Fruit fly (Drosophila melanogaster) whole organism, pupa: ENCODE measurements around the gene p38c.

Experiments used
- CG10348 ChIP-seq: fragments of 200-800 bp; sonication (Bioruptor generic); IDR thresholded peaks from 2 replicates; pipeline ENCODE4 v1.3.6; 2022; ENCODE audit warnings: missing biosample characterization, missing genetic modification characterization
- CG12605 ChIP-seq: fragments of 200-800 bp; sonication (Bioruptor generic); IDR thresholded peaks from 2 replicates; pipeline ENCODE4 v1.3.6; 2022; ENCODE audit warnings: missing biosample characterization, missing genetic modification characterization
- CG13204 ChIP-seq: fragments of 200-800 bp; sonication (Bioruptor generic); optimal IDR thresholded peaks from 2 replicates; lab custom pipeline; 2018; ENCODE audit warnings: missing biosample characterization, mild to moderate bottlenecking, missing genetic modification characterization, moderate library complexity
- CG14655 ChIP-seq: fragments of 200-800 bp; sonication (Bioruptor generic); optimal IDR thresholded peaks from 3 replicates; lab custom pipeline; 2017; ENCODE audit warnings: mild to moderate bottlenecking, missing biosample characterization, missing genetic modification reagents, missing genetic modification characterization
- CG15710 ChIP-seq: fragments of 200-800 bp; sonication (Bioruptor generic); optimal IDR thresholded peaks from 2 replicates; lab custom pipeline; 2018; ENCODE audit warnings: missing biosample characterization, mild to moderate bottlenecking, missing genetic modification characterization, moderate library complexity
- CG17806 ChIP-seq: fragments of 200-800 bp; sonication (Bioruptor generic); optimal IDR thresholded peaks from 2 replicates; lab custom pipeline; 2018; ENCODE audit warnings: missing biosample characterization, mild to moderate bottlenecking, missing genetic modification characterization, moderate library complexity
- CG32121 ChIP-seq: fragments of 200-800 bp; sonication (Bioruptor generic); IDR thresholded peaks from 2 replicates; pipeline ENCODE4 v1.3.6; 2022; ENCODE audit warnings: missing biosample characterization, missing genetic modification characterization
- CG34367 ChIP-seq: fragments of 200-800 bp; sonication (Bioruptor generic); optimal IDR thresholded peaks from 2 replicates; lab custom pipeline; 2018; ENCODE audit warnings: missing biosample characterization, mild to moderate bottlenecking, missing genetic modification characterization
- CG4496 ChIP-seq: fragments of 200-800 bp; sonication (Bioruptor generic); IDR thresholded peaks from 3 replicates; pipeline ENCODE4 v1.3.6; 2022; ENCODE audit warnings: missing biosample characterization, missing genetic modification characterization
- CG8159 ChIP-seq: fragments of 200-800 bp; sonication (Bioruptor generic); optimal IDR thresholded peaks from 3 replicates; lab custom pipeline; 2018; ENCODE audit warnings: missing biosample characterization, mild to moderate bottlenecking, missing genetic modification characterization, moderate library complexity
- CG8301 ChIP-seq: fragments of 200-800 bp; sonication (Bioruptor generic); optimal IDR thresholded peaks from 2 replicates; lab custom pipeline; 2018; ENCODE audit warnings: missing biosample characterization, mild to moderate bottlenecking, missing genetic modification characterization
- CG9948 ChIP-seq: fragments of 200-800 bp; sonication (Bioruptor generic); optimal IDR thresholded peaks from 2 replicates; lab custom pipeline; 2018; ENCODE audit warnings: missing biosample characterization, mild to moderate bottlenecking, missing genetic modification characterization, moderate library complexity
- D1 ChIP-seq: fragments of 200-800 bp; sonication (Bioruptor generic); optimal IDR thresholded peaks from 2 replicates; lab custom pipeline; 2018; ENCODE audit warnings: missing biosample characterization, mild to moderate bottlenecking, missing genetic modification characterization, moderate library complexity
- EcR ChIP-seq: fragments of 200-800 bp; sonication (Bioruptor generic); optimal IDR thresholded peaks from 3 replicates; lab custom pipeline; 2019; ENCODE audit warnings: missing biosample characterization, missing genetic modification characterization, mild to moderate bottlenecking, moderate library complexity, missing genetic modification reagents
- Ets98B ChIP-seq: fragments of 200-800 bp; sonication (Bioruptor generic); IDR thresholded peaks from 2 replicates; pipeline ENCODE4 v1.3.6; 2022; ENCODE audit warnings: missing biosample characterization, missing genetic modification characterization
- Pif1A ChIP-seq: fragments of 200-800 bp; sonication (Bioruptor generic); optimal IDR thresholded peaks from 3 replicates; lab custom pipeline; 2016; ENCODE audit warnings: missing biosample characterization, missing genetic modification characterization
- Pif1B ChIP-seq: fragments of 200-800 bp; sonication (Bioruptor generic); optimal IDR thresholded peaks from 3 replicates; lab custom pipeline; 2016; ENCODE audit warnings: missing biosample characterization, missing genetic modification characterization
- Snoo ChIP-seq: fragments of 200-800 bp; sonication (Bioruptor generic); optimal IDR thresholded peaks from 3 replicates; lab custom pipeline; 2017; ENCODE audit warnings: missing biosample characterization, mild to moderate bottlenecking, missing genetic modification characterization, inconsistent platforms
- fd96Ca ChIP-seq: fragments of 200-800 bp; sonication (Bioruptor generic); IDR thresholded peaks from 3 replicates; pipeline ENCODE4 v1.3.6; 2022; ENCODE audit warnings: missing biosample characterization, missing genetic modification characterization
- gl ChIP-seq: fragments of 200-800 bp; sonication (Bioruptor generic); optimal IDR thresholded peaks from 2 replicates; lab custom pipeline; 2018; ENCODE audit warnings: missing biosample characterization, mild to moderate bottlenecking, missing genetic modification characterization
- rn ChIP-seq: fragments of 200-800 bp; sonication (Bioruptor generic); IDR thresholded peaks from 2 replicates; pipeline ENCODE4 v1.3.6; 2022; ENCODE audit warnings: missing biosample characterization, missing genetic modification characterization

The p38c gene

dm6 chr3R:24151924-24152809 lies 2.2 kb upstream of the p38c start, which contains the start of the genes p38a and CG6178:
TSS of gene p38a (minus strand) at chr3R:24152321.
TSS of gene CG6178 (plus strand) at chr3R:24152347.
- peak; percentile 97 for TF ChIP-seq CG4496
- peak; percentile 95 for TF ChIP-seq fd96Ca (GFP tag; lab: Robert Waterston, UW)
- peak; percentile 97 for TF ChIP-seq rn (GFP tag; lab: Robert Waterston, UW)
- peak; percentile 97 for TF ChIP-seq Pif1B (GFP tag; lab: Kevin White, UChicago)
- TF ChIP-seq CG17806 (tag; lab: Kevin White, UChicago) = peak; percentile 98
- TF ChIP-seq CG32121 (GFP tag; lab: Robert Waterston, UW) = peak; percentile 98
- peak; percentile 98 for TF ChIP-seq Snoo (tag; lab: Kevin White, UChicago)
- peak; percentile 89 for TF ChIP-seq CG13204
- TF ChIP-seq CG8159 (tag; lab: Kevin White, UChicago) = peak; percentile 99
- TF ChIP-seq CG14655 (GFP tag; lab: Kevin White, UChicago) = peak; percentile 99
- TF ChIP-seq Pif1A = peak; percentile 91
- TF ChIP-seq CG15710 (tag; lab: Kevin White, UChicago) = peak; percentile 99
- TF ChIP-seq D1 (tag; lab: Kevin White, UChicago) = no peak
- peak; percentile 99 for TF ChIP-seq CG9948 (tag; lab: Kevin White, UChicago)
- peak; percentile 98 for TF ChIP-seq CG8301
- TF ChIP-seq CG34367 = peak; percentile 94
- peak; percentile 63 for TF ChIP-seq EcR (GFP tag; lab: Kevin White, UChicago)
- TF ChIP-seq CG12605 = peak; percentile 89
- TF ChIP-seq gl (tag; lab: Kevin White, UChicago) = peak; percentile 74
- TF ChIP-seq CG10348 (GFP tag; lab: Robert Waterston, UW) = peak; percentile 91
- TF ChIP-seq Ets98B (GFP tag; lab: Robert Waterston, UW) = peak; percentile 97
- TF ChIP-seq, all 21 proteins: peak for 20

dm6 chr3R:24148838-24149237 lies 1.2 kb downstream of the p38c start, which contains the start of gene Slimp:
TSS of gene Slimp (minus strand) at chr3R:24148967.
- TF ChIP-seq CG34367 (no peak), Ets98B (GFP tag; lab: Robert Waterston, UW) (no peak), rn (GFP tag; lab: Robert Waterston, UW) (no peak), CG9948 (tag; lab: Kevin White, UChicago) (no peak), Pif1B (GFP tag; lab: Kevin White, UChicago) (peak; percentile 2), CG15710 (tag; lab: Kevin White, UChicago) (no peak), CG13204 (no peak), Snoo (tag; lab: Kevin White, UChicago) (no peak), D1 (tag; lab: Kevin White, UChicago) (no peak), CG32121 (GFP tag; lab: Robert Waterston, UW) (0 out of 2 replicates have a peak, but pooled peaks have one; percentile 19), CG10348 (GFP tag; lab: Robert Waterston, UW) (no peak), CG14655 (GFP tag; lab: Kevin White, UChicago) (no peak), Pif1A (peak; percentile 47)

dm6 chr3R:24144542-24144941 lies 5.5 kb downstream of the p38c start:
- TF ChIP-seq CG13204 = no peak
- TF ChIP-seq CG34367 = peak; percentile 70
- TF ChIP-seq CG32121 (GFP tag; lab: Robert Waterston, UW) = 0 out of 2 replicates have a peak, but pooled peaks have one; percentile 7
- peak; percentile 86 for TF ChIP-seq CG8301
- no peak for TF ChIP-seq CG10348 (GFP tag; lab: Robert Waterston, UW)
- peak; percentile 72; the same call in 2 of the 3 replicates for TF ChIP-seq fd96Ca (GFP tag; lab: Robert Waterston, UW)
- TF ChIP-seq CG17806 (tag; lab: Kevin White, UChicago) = peak; percentile 79
- peak; percentile 78 for TF ChIP-seq Pif1A
- no peak for TF ChIP-seq Snoo (tag; lab: Kevin White, UChicago)
- peak; percentile 62; the same call in 2 of the 3 replicates for TF ChIP-seq CG4496
- TF ChIP-seq CG9948 (tag; lab: Kevin White, UChicago) = peak; percentile 85
- TF ChIP-seq rn (GFP tag; lab: Robert Waterston, UW) = no peak
- peak; percentile 75 for TF ChIP-seq CG8159 (tag; lab: Kevin White, UChicago)
- no peak for TF ChIP-seq EcR (GFP tag; lab: Kevin White, UChicago)
- TF ChIP-seq gl (tag; lab: Kevin White, UChicago) = peak; percentile 60
- TF ChIP-seq CG14655 (GFP tag; lab: Kevin White, UChicago) = peak; percentile 90
- TF ChIP-seq CG12605 = no peak
- TF ChIP-seq Ets98B (GFP tag; lab: Robert Waterston, UW) = peak; percentile 17; the same call in 1 of the 2 replicates
- TF ChIP-seq CG15710 (tag; lab: Kevin White, UChicago) = peak; percentile 74
- TF ChIP-seq D1 (tag; lab: Kevin White, UChicago) = peak; percentile 47
- TF ChIP-seq Pif1B (GFP tag; lab: Kevin White, UChicago) = peak; percentile 62

dm6 chr3R:24143779-24144178 lies 6.2 kb downstream of the p38c start:
- TF ChIP-seq CG12605 (no peak), CG10348 (GFP tag; lab: Robert Waterston, UW) (no peak), CG8159 (tag; lab: Kevin White, UChicago) (peak; percentile 60), CG13204 (no peak), CG4496 (no peak), D1 (tag; lab: Kevin White, UChicago) (no peak), rn (GFP tag; lab: Robert Waterston, UW) (no peak), EcR (GFP tag; lab: Kevin White, UChicago) (no peak), fd96Ca (GFP tag; lab: Robert Waterston, UW) (peak; percentile 30; the same call in 1 of the 3 replicates), gl (tag; lab: Kevin White, UChicago) (no peak), Snoo (tag; lab: Kevin White, UChicago) (peak; percentile 26), Pif1A (peak; percentile 68), Pif1B (GFP tag; lab: Kevin White, UChicago) (peak; percentile 67), CG17806 (tag; lab: Kevin White, UChicago) (peak; percentile 32), CG14655 (GFP tag; lab: Kevin White, UChicago) (peak; percentile 84), CG34367 (peak; percentile 54), CG32121 (GFP tag; lab: Robert Waterston, UW) (no peak), CG8301 (peak; percentile 64), Ets98B (GFP tag; lab: Robert Waterston, UW) (no peak), CG9948 (tag; lab: Kevin White, UChicago) (peak; percentile 53), CG15710 (tag; lab: Kevin White, UChicago) (peak; percentile 53)
- TF ChIP-seq, all 21 proteins: peak for 11
